Fruit fly (Drosophila melanogaster): ENCODE measurements around the gene Pgant8.

DNA sequence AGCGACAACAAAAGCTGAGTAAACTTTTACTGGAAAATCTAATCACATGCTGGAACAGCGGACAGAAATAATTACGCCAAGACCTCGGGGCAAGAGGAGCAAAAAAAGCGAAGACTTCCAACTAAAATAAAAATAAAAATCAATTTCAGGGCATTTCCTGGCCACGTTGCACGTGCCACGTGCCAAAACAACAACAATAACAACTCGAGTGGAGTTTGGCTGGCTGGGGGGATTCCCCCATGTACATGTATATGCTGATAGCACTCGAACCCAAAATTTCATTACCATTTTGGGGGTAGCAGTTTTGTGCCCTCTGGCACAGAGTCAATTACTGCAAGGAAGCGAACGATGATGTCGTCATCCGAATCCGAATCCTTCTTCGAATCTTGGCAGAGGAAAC, 21.2 kb upstream of the Pgant8 start:
- no peak for TF ChIP-seq Hr96 (GFP tag; optimal IDR thresholded peaks at IDR 0.05)
- no peak for TF ChIP-seq kay (GFP tag; ENCODE audit: borderline replicate concordance)
- no peak for TF ChIP-seq toe (GFP tag; optimal IDR thresholded peaks at IDR 0.05)
- no peak for TF ChIP-seq CG14711 (tag; optimal IDR thresholded peaks at IDR 0.05)
- TF ChIP-seq CG7101 (tag; optimal IDR thresholded peaks at IDR 0.05) = no peak
- TF ChIP-seq cic (GFP tag; optimal IDR thresholded peaks at IDR 0.05) = no peak
- TF ChIP-seq ovo (GFP tag; optimal IDR thresholded peaks at IDR 0.05) = no peak
- TF ChIP-seq CG7045 (GFP tag; optimal IDR thresholded peaks at IDR 0.05) = no peak
